Worm (Caenorhabditis elegans) whole organism, mixed stage, embryonic: Measurements from ENCODE around the gene C16C8.18.

ENCODE experiments used
- ceh-43 ChIP-seq: fragments of 200-800 bp; sonication (Bioruptor generic); optimal IDR thresholded peaks from 2 replicates; lab custom pipeline; 2018; ENCODE audit warnings: mild to moderate bottlenecking, missing genetic modification characterization, moderate library complexity, missing compliant biosample characterization
- lsy-2 ChIP-seq: fragments of 150-350 bp; optimal IDR thresholded peaks from 2 replicates; lab custom pipeline; 2014; ENCODE audit warnings: missing biosample characterization, missing genetic modification characterization
- nhr-76 ChIP-seq: sonication (generic microtip); optimal IDR thresholded peaks from 2 replicates; lab custom pipeline; 2017; ENCODE audit warnings: missing biosample characterization, missing genetic modification characterization
- unc-39 ChIP-seq: fragments of 150-350 bp; optimal IDR thresholded peaks from 2 replicates; lab custom pipeline; 2014; ENCODE audit warnings: missing biosample characterization, missing genetic modification characterization
- ztf-11 ChIP-seq: fragments of 150-350 bp; optimal IDR thresholded peaks from 2 replicates; lab custom pipeline; 2014; ENCODE audit warnings: missing biosample characterization, missing genetic modification characterization

- TF ChIP-seq nhr-76 (no peak), ztf-11 (tag; lab: Kevin White, UChicago) (no peak), unc-39 (no peak), lsy-2 (tag; lab: Kevin White, UChicago) (no peak), ceh-43 (GFP tag; lab: Kevin White, UChicago) (no peak)
These were observed 8.8 kb downstream of the C16C8.18 start for ce11 chrII:3438280-3438679.
